Fruit fly (Drosophila melanogaster) whole organism, embryonic: Measurements from ENCODE around the gene foxo.

ENCODE experiments used
- Abd-B ChIP-seq: fragments of 200-800 bp; sonication (Bioruptor generic); optimal IDR thresholded peaks from 2 replicates; lab custom pipeline; 2018; ENCODE audit warnings: missing biosample characterization, mild to moderate bottlenecking, missing genetic modification characterization, moderate library complexity
- Aef1 ChIP-seq: fragments of 200-800 bp; sonication (Bioruptor generic); IDR thresholded peaks from 3 replicates; pipeline ENCODE4 v1.3.6; 2022; ENCODE audit warnings: missing biosample characterization, missing genetic modification characterization
- CG10147 ChIP-seq: fragments of 200-800 bp; sonication (Bioruptor generic); optimal IDR thresholded peaks from 2 replicates; lab custom pipeline; 2019; ENCODE audit warnings: missing biosample characterization, mild to moderate bottlenecking, missing genetic modification characterization, moderate library complexity
- CG11093 ChIP-seq: fragments of 200-800 bp; sonication (Bioruptor generic); IDR thresholded peaks from 3 replicates; pipeline ENCODE4 v1.3.6; 2022; ENCODE audit warnings: missing biosample characterization, missing genetic modification characterization
- CG12942 ChIP-seq: fragments of 200-800 bp; sonication (Bioruptor generic); optimal IDR thresholded peaks from 3 replicates; lab custom pipeline; 2016; ENCODE audit warnings: missing biosample characterization, missing genetic modification characterization
- CG14014 ChIP-seq: fragments of 200-800 bp; sonication (Bioruptor generic); IDR thresholded peaks from 2 replicates; pipeline ENCODE4 v1.3.6; 2022; ENCODE audit warnings: missing biosample characterization, missing genetic modification characterization
- CG15601 ChIP-seq: fragments of 200-800 bp; sonication (Bioruptor generic); optimal IDR thresholded peaks from 3 replicates; lab custom pipeline; 2019; ENCODE audit warnings: missing biosample characterization, mild to moderate bottlenecking, missing genetic modification characterization, moderate library complexity
- CG1792 ChIP-seq: fragments of 200-800 bp; sonication (Bioruptor generic); optimal IDR thresholded peaks from 2 replicates; lab custom pipeline; 2016; ENCODE audit warnings: missing biosample characterization, missing genetic modification characterization
- CG18599 ChIP-seq: fragments of 200-800 bp; sonication (Bioruptor generic); optimal IDR thresholded peaks from 3 replicates; lab custom pipeline; 2017; ENCODE audit warnings: missing biosample characterization, missing genetic modification characterization, mild to moderate bottlenecking, moderate library complexity, missing genetic modification reagents
- CG2202 ChIP-seq: fragments of 200-800 bp; sonication (Bioruptor generic); optimal IDR thresholded peaks from 2 replicates; lab custom pipeline; 2018; ENCODE audit warnings: missing biosample characterization, mild to moderate bottlenecking, missing genetic modification characterization
- CG33557 ChIP-seq: fragments of 200-800 bp; sonication (Bioruptor generic); optimal IDR thresholded peaks from 2 replicates; lab custom pipeline; 2019; ENCODE audit warnings: missing biosample characterization, mild to moderate bottlenecking, missing genetic modification characterization, moderate library complexity
- CG34422 ChIP-seq: fragments of 200-800 bp; sonication (Bioruptor generic); IDR thresholded peaks from 3 replicates; pipeline ENCODE4 v1.3.6; 2022; ENCODE audit warnings: missing biosample characterization, missing genetic modification characterization
- CG4360 ChIP-seq: fragments of 200-800 bp; sonication (Bioruptor generic); IDR thresholded peaks from 2 replicates; pipeline ENCODE4 v1.3.6; 2022; ENCODE audit warnings: missing biosample characterization, missing genetic modification characterization
- CG7556 ChIP-seq: fragments of 200-800 bp; sonication (Bioruptor generic); optimal IDR thresholded peaks from 2 replicates; lab custom pipeline; 2017; ENCODE audit warnings: missing biosample characterization, mild to moderate bottlenecking, missing genetic modification characterization
- CG7963 ChIP-seq: fragments of 200-800 bp; sonication (Bioruptor generic); IDR thresholded peaks from 3 replicates; pipeline ENCODE4 v1.3.6; 2022; ENCODE audit warnings: missing biosample characterization, missing genetic modification characterization; ENCODE audit not compliant: partially characterized antibody
- CG8089 ChIP-seq: fragments of 200-800 bp; sonication (Bioruptor generic); optimal IDR thresholded peaks from 3 replicates; lab custom pipeline; 2016; ENCODE audit warnings: missing biosample characterization, missing genetic modification characterization
- CG8924 ChIP-seq: fragments of 200-800 bp; optimal IDR thresholded peaks from 3 replicates; lab custom pipeline; 2019; ENCODE audit warnings: missing biosample characterization, mild to moderate bottlenecking, missing genetic modification characterization, moderate library complexity
- Dref ChIP-seq: fragments of 200-800 bp; sonication (Bioruptor generic); IDR thresholded peaks from 2 replicates; pipeline ENCODE4 v1.3.6; 2022; ENCODE audit warnings: missing biosample characterization, missing genetic modification characterization
- Hand ChIP-seq: fragments of 200-800 bp; sonication (Bioruptor generic); optimal IDR thresholded peaks from 2 replicates; lab custom pipeline; 2017; ENCODE audit warnings: mild to moderate bottlenecking, missing biosample characterization, missing genetic modification reagents, missing genetic modification characterization
- Hmx ChIP-seq: fragments of 200-800 bp; sonication (Bioruptor generic); optimal IDR thresholded peaks from 2 replicates; lab custom pipeline; 2016; ENCODE audit warnings: missing biosample characterization, missing genetic modification characterization
- Jarid2 ChIP-seq: fragments of 200-800 bp; sonication (Bioruptor generic); optimal IDR thresholded peaks from 3 replicates; lab custom pipeline; 2017; ENCODE audit warnings: mild to moderate bottlenecking, missing biosample characterization, missing genetic modification reagents, missing genetic modification characterization
- Lim3 ChIP-seq: fragments of 200-800 bp; sonication (Bioruptor generic); IDR thresholded peaks from 2 replicates; pipeline ENCODE4 v1.3.6; 2022; ENCODE audit warnings: missing biosample characterization, missing genetic modification characterization
- Nf-YA ChIP-seq: fragments of 200-800 bp; sonication (Bioruptor generic); IDR thresholded peaks from 2 replicates; pipeline ENCODE4 v1.3.6; 2022; ENCODE audit warnings: missing biosample characterization, missing genetic modification characterization
- Ravus ChIP-seq: fragments of 200-800 bp; sonication (Bioruptor generic); IDR thresholded peaks from 2 replicates; pipeline ENCODE4 v1.3.6; 2022; ENCODE audit warnings: missing biosample characterization, missing genetic modification characterization
- bcd ChIP-seq: fragments of 200-800 bp; sonication (Bioruptor generic); optimal IDR thresholded peaks from 2 replicates; lab custom pipeline; 2017; ENCODE audit warnings: missing biosample characterization, mild to moderate bottlenecking, missing genetic modification characterization
- br ChIP-seq: fragments of >200 bp; optimal IDR thresholded peaks from 2 replicates; lab custom pipeline; 2017
- btn ChIP-seq: fragments of 200-800 bp; sonication (Bioruptor generic); optimal IDR thresholded peaks from 2 replicates; lab custom pipeline; 2016; ENCODE audit warnings: missing biosample characterization, missing genetic modification characterization
- cg ChIP-seq: fragments of 200-800 bp; sonication (Bioruptor generic); optimal IDR thresholded peaks from 3 replicates; lab custom pipeline; 2019; ENCODE audit warnings: missing biosample characterization, mild to moderate bottlenecking, missing genetic modification characterization, moderate library complexity
- danr ChIP-seq: fragments of 200-800 bp; sonication (Bioruptor generic); IDR thresholded peaks from 2 replicates; pipeline ENCODE4 v1.3.6; 2022; ENCODE audit warnings: missing biosample characterization, missing genetic modification characterization
- dmrt11E ChIP-seq: fragments of 200-800 bp; sonication (Bioruptor generic); optimal IDR thresholded peaks from 3 replicates; lab custom pipeline; 2018; ENCODE audit warnings: missing biosample characterization, mild to moderate bottlenecking, missing genetic modification characterization, moderate library complexity
- eyg ChIP-seq: fragments of 200-800 bp; sonication (Bioruptor generic); optimal IDR thresholded peaks from 3 replicates; lab custom pipeline; 2016; ENCODE audit warnings: missing biosample characterization, missing genetic modification characterization
- fd3F ChIP-seq: fragments of 200-800 bp; sonication (Bioruptor generic); optimal IDR thresholded peaks from 2 replicates; lab custom pipeline; 2018; ENCODE audit warnings: missing biosample characterization, mild to moderate bottlenecking, missing genetic modification characterization, moderate library complexity
- gcm ChIP-seq: fragments of 200-800 bp; sonication (Bioruptor generic); optimal IDR thresholded peaks from 2 replicates; lab custom pipeline; 2019; ENCODE audit warnings: missing biosample characterization, mild to moderate bottlenecking, missing genetic modification characterization, moderate library complexity
- gcm2 ChIP-seq: fragments of 200-800 bp; sonication (Bioruptor generic); optimal IDR thresholded peaks from 2 replicates; lab custom pipeline; 2016; ENCODE audit warnings: missing biosample characterization, missing genetic modification characterization
- her ChIP-seq: fragments of 200-800 bp; sonication (Bioruptor generic); optimal IDR thresholded peaks from 2 replicates; lab custom pipeline; 2016; ENCODE audit warnings: missing biosample characterization, missing genetic modification characterization
- hth ChIP-seq: fragments of >200 bp; optimal IDR thresholded peaks from 2 replicates; lab custom pipeline; 2017; ENCODE audit warnings: inconsistent platforms
- jigr1 ChIP-seq: fragments of 200-800 bp; sonication (Bioruptor generic); IDR thresholded peaks from 3 replicates; pipeline ENCODE4 v1.3.6; 2022; ENCODE audit warnings: missing biosample characterization, missing genetic modification characterization
- jing ChIP-seq: fragments of 200-800 bp; sonication (Bioruptor generic); optimal IDR thresholded peaks from 2 replicates; lab custom pipeline; 2018; ENCODE audit warnings: missing biosample characterization, mild to moderate bottlenecking, missing genetic modification characterization
- knrl ChIP-seq: fragments of 200-800 bp; sonication (Bioruptor generic); IDR thresholded peaks from 3 replicates; pipeline ENCODE4 v1.3.6; 2022; ENCODE audit warnings: missing biosample characterization, missing genetic modification characterization; ENCODE audit not compliant: partially characterized antibody
- salm ChIP-seq: fragments of 200-800 bp; sonication (Bioruptor generic); optimal IDR thresholded peaks from 2 replicates; lab custom pipeline; 2018; ENCODE audit warnings: missing biosample characterization, mild to moderate bottlenecking, missing genetic modification characterization
- schlank ChIP-seq: fragments of 200-800 bp; sonication (Bioruptor generic); optimal IDR thresholded peaks from 2 replicates; lab custom pipeline; 2018; ENCODE audit warnings: missing biosample characterization, mild to moderate bottlenecking, missing genetic modification characterization
- sens-2 ChIP-seq: fragments of 200-800 bp; sonication (Bioruptor generic); IDR thresholded peaks from 2 replicates; pipeline ENCODE4 v1.3.6; 2022; ENCODE audit warnings: missing biosample characterization, missing genetic modification characterization
- shn ChIP-seq: fragments of 200-800 bp; sonication (Bioruptor generic); optimal IDR thresholded peaks from 3 replicates; lab custom pipeline; 2016; ENCODE audit warnings: missing biosample characterization, missing genetic modification characterization
- sisA ChIP-seq: fragments of 200-800 bp; sonication (Bioruptor generic); IDR thresholded peaks from 2 replicates; pipeline ENCODE4 v1.3.6; 2022; ENCODE audit warnings: missing biosample characterization, missing genetic modification characterization
- sob ChIP-seq: fragments of 200-800 bp; sonication (Bioruptor generic); IDR thresholded peaks from 2 replicates; pipeline ENCODE4 v1.3.6; 2022; ENCODE audit warnings: missing biosample characterization, missing genetic modification characterization
- tna ChIP-seq: fragments of 200-800 bp; sonication (Bioruptor generic); IDR thresholded peaks from 2 replicates; pipeline ENCODE4 v1.3.6; 2022; ENCODE audit warnings: missing biosample characterization, missing genetic modification characterization; ENCODE audit not compliant: partially characterized antibody
- tup ChIP-seq: fragments of 200-800 bp; sonication (Bioruptor generic); optimal IDR thresholded peaks from 2 replicates; lab custom pipeline; 2016; ENCODE audit warnings: missing biosample characterization, mild to moderate bottlenecking, missing genetic modification characterization, moderate library complexity
- unpg ChIP-seq: fragments of 200-800 bp; sonication (Bioruptor generic); optimal IDR thresholded peaks from 3 replicates; lab custom pipeline; 2018; ENCODE audit warnings: missing biosample characterization, mild to moderate bottlenecking, missing genetic modification characterization, moderate library complexity
- vnd ChIP-seq: fragments of 200-800 bp; sonication (Bioruptor generic); IDR thresholded peaks from 3 replicates; pipeline ENCODE4 v1.3.6; 2022; ENCODE audit warnings: missing biosample characterization, missing genetic modification characterization; ENCODE audit not compliant: partially characterized antibody
- zfh1 ChIP-seq: fragments of 200-800 bp; sonication (Bioruptor generic); IDR thresholded peaks from 3 replicates; pipeline ENCODE4 v1.3.6; 2022; ENCODE audit warnings: missing biosample characterization, missing genetic modification characterization

The foxo gene

dm6 chr3R:14016758-14017406 is 39.9 kb upstream of the foxo start (continued):
- peak; percentile 67 for TF ChIP-seq CG34422 (GFP tag; lab: Robert Waterston, UW)
- peak; percentile 42 for TF ChIP-seq fd3F (GFP tag; lab: Kevin White, UChicago)
- TF ChIP-seq Jarid2 (GFP tag; lab: Kevin White, UChicago) = peak; percentile 19
- peak; percentile 54; the same call in 2 of the 3 replicates for TF ChIP-seq CG11093
- TF ChIP-seq danr (GFP tag; lab: Robert Waterston, UW) = peak; percentile 45
- TF ChIP-seq CG7963 = no peak
- no peak for TF ChIP-seq tna (GFP tag; lab: Robert Waterston, UW)
- peak; percentile 43; the same call in 1 of the 3 replicates for TF ChIP-seq Aef1 (GFP tag; lab: Robert Waterston, UW)
- TF ChIP-seq CG1792 (GFP tag; lab: Kevin White, UChicago) = no peak
- TF ChIP-seq schlank (tag; lab: Kevin White, UChicago) = peak; percentile 22
- TF ChIP-seq vnd = no peak
- TF ChIP-seq CG18599 (GFP tag; lab: Kevin White, UChicago) = peak; percentile 66
- no peak for TF ChIP-seq cg (GFP tag; lab: Kevin White, UChicago)
- no peak for TF ChIP-seq jing
- no peak for TF ChIP-seq Hmx (GFP tag; lab: Kevin White, UChicago)
- no peak for TF ChIP-seq CG33557 (GFP tag; lab: Kevin White, UChicago)
- peak; percentile 18 for TF ChIP-seq Abd-B (GFP tag; lab: Kevin White, UChicago)
- no peak for TF ChIP-seq gcm2 (GFP tag; lab: Kevin White, UChicago)
- TF ChIP-seq CG8089 (GFP tag; lab: Kevin White, UChicago) = peak; percentile 55
- TF ChIP-seq dmrt11E (tag; lab: Kevin White, UChicago) = no peak
- TF ChIP-seq CG8924 (tag; lab: Kevin White, UChicago) = peak; percentile 52
- TF ChIP-seq CG4360 = 0 out of 2 replicates have a peak, but pooled peaks have one; percentile 9
- no peak for TF ChIP-seq CG2202
- TF ChIP-seq sob (GFP tag; lab: Robert Waterston, UW) = peak; percentile 76
- TF ChIP-seq CG10147 (GFP tag; lab: Kevin White, UChicago) = no peak
- peak; percentile 41 for TF ChIP-seq CG12942
- no peak for TF ChIP-seq Hand
- peak; percentile 66 for TF ChIP-seq shn (GFP tag; lab: Kevin White, UChicago)
- no peak for TF ChIP-seq eyg (GFP tag; lab: Kevin White, UChicago)
- peak; percentile 59; the same call in 1 of the 2 replicates for TF ChIP-seq CG14014 (GFP tag; lab: Robert Waterston, UW)
- TF ChIP-seq unpg (GFP tag; lab: Kevin White, UChicago) = peak; percentile 63
- TF ChIP-seq btn (GFP tag; lab: Kevin White, UChicago) = no peak
- no peak for TF ChIP-seq knrl (GFP tag; lab: Robert Waterston, UW)
- peak; percentile 51; the same call in 2 of the 3 replicates for TF ChIP-seq zfh1 (GFP tag; lab: Robert Waterston, UW)
- peak; percentile 35 for TF ChIP-seq CG7556
- no peak for TF ChIP-seq Lim3
- TF ChIP-seq salm (tag; lab: Kevin White, UChicago) = peak; percentile 33
- peak; percentile 57 for TF ChIP-seq bcd (GFP tag; lab: Kevin White, UChicago)
- no peak for TF ChIP-seq Nf-YA (GFP tag; lab: Robert Waterston, UW)
- TF ChIP-seq Dref (GFP tag; lab: Robert Waterston, UW) = no peak
- no peak for TF ChIP-seq Ravus
- TF ChIP-seq her = peak; percentile 56
- no peak for TF ChIP-seq br (lab: Kevin White, UChicago)
- no peak for TF ChIP-seq hth
- peak; percentile 53; the same call in 1 of the 2 replicates for TF ChIP-seq sisA (GFP tag; lab: Robert Waterston, UW)
- no peak for TF ChIP-seq gcm (GFP tag; lab: Kevin White, UChicago)
- TF ChIP-seq jigr1 = no peak
- no peak for TF ChIP-seq tup (GFP tag; lab: Kevin White, UChicago)
- TF ChIP-seq sens-2 (GFP tag; lab: Robert Waterston, UW) = peak; percentile 54; the same call in 1 of the 2 replicates
- no peak for TF ChIP-seq CG15601
